Worm (Caenorhabditis elegans): ENCODE measurements around the gene ZC443.4.

DNA sequence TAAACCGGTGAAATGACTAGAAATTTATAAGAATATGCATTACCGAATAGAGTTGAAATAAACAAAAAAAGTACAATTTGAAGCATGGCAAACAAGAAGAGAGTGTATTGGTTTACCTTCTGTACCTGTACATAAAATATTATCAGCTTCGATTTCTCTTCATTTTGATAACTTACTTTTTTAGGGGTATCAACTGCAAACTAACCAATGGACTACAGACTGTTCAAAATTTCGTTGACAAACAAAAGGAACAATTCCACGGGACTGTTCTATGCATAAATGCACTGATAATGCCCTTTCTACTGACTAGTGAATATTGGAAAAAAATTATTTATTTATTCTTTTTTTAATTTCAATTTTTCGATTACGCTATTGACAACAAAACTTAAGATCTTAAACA is 21.7 kb downstream of the ZC443.4 start, which contains the start of gene ugt-6:
- TF ChIP-seq ztf-22 (GFP tag; optimal IDR thresholded peaks at IDR 0.05): no peak
- TF ChIP-seq ceh-100 (GFP tag; IDR thresholded peaks at IDR 0.05): no peak
- no peak for TF ChIP-seq dpl-1 (GFP tag; optimal IDR thresholded peaks at IDR 0.05)
- TF ChIP-seq egrh-3 (GFP tag; IDR thresholded peaks at IDR 0.05): no peak
- TF ChIP-seq cebp-2 (GFP tag; IDR thresholded peaks at IDR 0.05): no peak
- no peak for TF ChIP-seq pha-4 (tag; optimal IDR thresholded peaks at IDR 0.05)
- TF ChIP-seq nfya-2 (GFP tag; IDR thresholded peaks at IDR 0.05): no peak
- TF ChIP-seq efl-1 (GFP tag; optimal IDR thresholded peaks at IDR 0.05): no peak
